Fruit fly (Drosophila melanogaster) whole organism, prepupa: ENCODE measurements around the gene SPoCk.

Experiments
- CG10669 ChIP-seq: fragments of 200-800 bp; sonication (Bioruptor generic); optimal IDR thresholded peaks from 3 replicates; lab custom pipeline; 2018; ENCODE audit warnings: missing biosample characterization, mild to moderate bottlenecking, missing genetic modification characterization, moderate library complexity
- CG11294 ChIP-seq: fragments of 200-800 bp; sonication (Bioruptor generic); IDR thresholded peaks from 2 replicates; pipeline ENCODE4 v1.3.6; 2022; ENCODE audit warnings: missing biosample characterization, missing genetic modification characterization
- CG11762 ChIP-seq: fragments of 200-800 bp; sonication (Bioruptor generic); optimal IDR thresholded peaks from 3 replicates; lab custom pipeline; 2016; ENCODE audit warnings: missing biosample characterization, missing genetic modification characterization; ENCODE audit not compliant: insufficient read depth
- CG11902 ChIP-seq: fragments of 200-800 bp; sonication (Bioruptor generic); optimal IDR thresholded peaks from 3 replicates; lab custom pipeline; 2016; ENCODE audit warnings: missing biosample characterization, missing genetic modification characterization
- CG15336 ChIP-seq: fragments of 200-800 bp; sonication (Bioruptor generic); IDR thresholded peaks from 2 replicates; pipeline ENCODE4 v1.3.6; 2022; ENCODE audit warnings: missing biosample characterization, missing genetic modification characterization
- CG1621 ChIP-seq: fragments of 200-800 bp; sonication (Bioruptor generic); optimal IDR thresholded peaks from 3 replicates; lab custom pipeline; 2018; ENCODE audit warnings: missing biosample characterization, mild to moderate bottlenecking, missing genetic modification characterization
- CG3032 ChIP-seq: fragments of 200-800 bp; optimal IDR thresholded peaks from 2 replicates; lab custom pipeline; 2019; ENCODE audit warnings: missing biosample characterization, mild to moderate bottlenecking, missing genetic modification characterization, moderate library complexity
- CG31627 ChIP-seq: fragments of 200-800 bp; sonication (Bioruptor generic); optimal IDR thresholded peaks from 3 replicates; lab custom pipeline; 2016; ENCODE audit warnings: missing biosample characterization, missing genetic modification characterization
- CG32006 ChIP-seq: fragments of 200-800 bp; sonication (Bioruptor generic); optimal IDR thresholded peaks from 3 replicates; lab custom pipeline; 2017; ENCODE audit warnings: missing biosample characterization, mild to moderate bottlenecking, missing genetic modification characterization
- CG4318 ChIP-seq: fragments of 200-800 bp; sonication (Bioruptor generic); optimal IDR thresholded peaks from 3 replicates; lab custom pipeline; 2017; ENCODE audit warnings: missing biosample characterization, mild to moderate bottlenecking, missing genetic modification characterization
- CG6163 ChIP-seq: fragments of 200-800 bp; sonication (Bioruptor generic); IDR thresholded peaks from 3 replicates; pipeline ENCODE4 v1.3.6; 2022; ENCODE audit warnings: missing biosample characterization, missing genetic modification characterization
- CG6276 ChIP-seq: fragments of 200-800 bp; sonication (Bioruptor generic); optimal IDR thresholded peaks from 2 replicates; lab custom pipeline; 2017; ENCODE audit warnings: missing biosample characterization, mild to moderate bottlenecking, missing genetic modification characterization
- CG6792 ChIP-seq: fragments of 200-800 bp; sonication (Bioruptor generic); optimal IDR thresholded peaks from 3 replicates; lab custom pipeline; 2016; ENCODE audit warnings: missing biosample characterization, missing genetic modification characterization
- CG6808 ChIP-seq: fragments of 200-800 bp; sonication (Bioruptor generic); optimal IDR thresholded peaks from 3 replicates; lab custom pipeline; 2017; ENCODE audit warnings: missing biosample characterization, missing genetic modification characterization, mild to moderate bottlenecking, moderate library complexity, missing genetic modification reagents
- CG6854 ChIP-seq: fragments of 200-800 bp; sonication (Bioruptor generic); optimal IDR thresholded peaks from 2 replicates; lab custom pipeline; 2017; ENCODE audit warnings: missing biosample characterization, mild to moderate bottlenecking, missing genetic modification characterization
- CG7368 ChIP-seq: fragments of 200-800 bp; sonication (Bioruptor generic); optimal IDR thresholded peaks from 3 replicates; lab custom pipeline; 2016; ENCODE audit warnings: missing biosample characterization, missing genetic modification characterization
- CG9139 ChIP-seq: fragments of 200-800 bp; sonication (Bioruptor generic); optimal IDR thresholded peaks from 3 replicates; lab custom pipeline; 2017; ENCODE audit warnings: missing biosample characterization, mild to moderate bottlenecking, missing genetic modification characterization
- Eip75B ChIP-seq: fragments of 200-800 bp; sonication (Bioruptor generic); optimal IDR thresholded peaks from 3 replicates; lab custom pipeline; 2016; ENCODE audit warnings: missing biosample characterization, missing genetic modification characterization
- Eip78C ChIP-seq: fragments of 200-800 bp; sonication (Bioruptor generic); peaks from one replicate; lab custom pipeline; 2016; ENCODE audit warnings: missing biosample characterization, missing genetic modification characterization
- Eip93F ChIP-seq: fragments of 200-800 bp; sonication (Bioruptor generic); optimal IDR thresholded peaks from 2 replicates; lab custom pipeline; 2016; ENCODE audit warnings: missing biosample characterization, mild to moderate bottlenecking, missing genetic modification characterization
- Ets96B ChIP-seq: fragments of 200-800 bp; optimal IDR thresholded peaks from 2 replicates; lab custom pipeline; 2019; ENCODE audit warnings: missing biosample characterization, mild to moderate bottlenecking, missing genetic modification characterization, moderate library complexity
- Gug ChIP-seq: fragments of 200-800 bp; sonication (Bioruptor generic); IDR thresholded peaks from 2 replicates; pipeline ENCODE4 v1.3.6; 2022; ENCODE audit warnings: missing biosample characterization, missing genetic modification characterization
- Hr4 ChIP-seq: fragments of 200-800 bp; sonication (Bioruptor generic); optimal IDR thresholded peaks from 3 replicates; lab custom pipeline; 2016; ENCODE audit warnings: missing biosample characterization, missing genetic modification characterization
- Met ChIP-seq: fragments of 200-800 bp; sonication (Bioruptor generic); optimal IDR thresholded peaks from 3 replicates; lab custom pipeline; 2016; ENCODE audit warnings: missing biosample characterization, missing genetic modification characterization
- OdsH ChIP-seq: fragments of 200-800 bp; sonication (Bioruptor generic); optimal IDR thresholded peaks from 3 replicates; lab custom pipeline; 2016; ENCODE audit warnings: missing biosample characterization, missing genetic modification characterization
- Smox ChIP-seq: fragments of 200-800 bp; sonication (Bioruptor generic); optimal IDR thresholded peaks from 3 replicates; lab custom pipeline; 2016; ENCODE audit warnings: missing biosample characterization, missing genetic modification characterization
- achi ChIP-seq: fragments of 200-800 bp; sonication (Bioruptor generic); optimal IDR thresholded peaks from 3 replicates; lab custom pipeline; 2016; ENCODE audit warnings: missing biosample characterization, missing genetic modification characterization
- cyc ChIP-seq: fragments of 200-800 bp; sonication (Bioruptor generic); optimal IDR thresholded peaks from 3 replicates; lab custom pipeline; 2016; ENCODE audit warnings: missing biosample characterization, missing genetic modification characterization
- dac ChIP-seq: fragments of 200-800 bp; sonication (Bioruptor generic); optimal IDR thresholded peaks from 2 replicates; lab custom pipeline; 2017; ENCODE audit warnings: missing biosample characterization, mild to moderate bottlenecking, missing genetic modification characterization
- dsx ChIP-seq: fragments of 200-800 bp; optimal IDR thresholded peaks from 3 replicates; lab custom pipeline; 2019; ENCODE audit warnings: missing biosample characterization, mild to moderate bottlenecking, missing genetic modification characterization, moderate library complexity; ENCODE audit not compliant: poor library complexity, severe bottlenecking
- eg ChIP-seq: fragments of 200-800 bp; sonication (Bioruptor generic); IDR thresholded peaks from 3 replicates; pipeline ENCODE4 v1.3.6; 2022; ENCODE audit warnings: missing biosample characterization, missing genetic modification characterization
- esn ChIP-seq: fragments of 200-800 bp; sonication (Bioruptor generic); optimal IDR thresholded peaks from 2 replicates; lab custom pipeline; 2016; ENCODE audit warnings: missing biosample characterization, mild to moderate bottlenecking, missing genetic modification characterization, moderate library complexity
- fd85E ChIP-seq: fragments of 200-800 bp; sonication (Bioruptor generic); optimal IDR thresholded peaks from 3 replicates; lab custom pipeline; 2016; ENCODE audit warnings: missing biosample characterization, missing genetic modification characterization
- pdm3 ChIP-seq: fragments of 200-800 bp; sonication (Bioruptor generic); optimal IDR thresholded peaks from 3 replicates; lab custom pipeline; 2016; ENCODE audit warnings: missing biosample characterization, missing genetic modification characterization
- salr ChIP-seq, 2 experiments: fragments of 200-800 bp; sonication (Bioruptor generic); optimal IDR thresholded peaks; 3 replicates each; lab custom pipeline; 2016 to 2018; ENCODE audit warnings: missing biosample characterization in 2 of 2, missing genetic modification characterization in 2 of 2, mild to moderate bottlenecking in 1 of 2
- spab ChIP-seq: fragments of 200-800 bp; sonication (Bioruptor generic); optimal IDR thresholded peaks from 2 replicates; lab custom pipeline; 2017; ENCODE audit warnings: missing biosample characterization, mild to moderate bottlenecking, missing genetic modification characterization, missing genetic modification reagents
- ss ChIP-seq, 2 experiments: fragments of 200-800 bp; sonication (Bioruptor generic); optimal IDR thresholded peaks; 2 replicates in 1 of 2; 3 replicates in 1 of 2; lab custom pipeline; 2017 to 2018; ENCODE audit warnings: mild to moderate bottlenecking in 2 of 2, missing biosample characterization in 2 of 2, missing genetic modification characterization in 2 of 2, moderate library complexity in 1 of 2
- svp ChIP-seq: fragments of 200-800 bp; sonication (Bioruptor generic); peaks from one replicate; lab custom pipeline; 2016; ENCODE audit warnings: missing biosample characterization, missing genetic modification characterization
- vri ChIP-seq: fragments of 200-800 bp; sonication (Bioruptor generic); optimal IDR thresholded peaks from 3 replicates; lab custom pipeline; 2016; ENCODE audit warnings: missing biosample characterization, mild to moderate bottlenecking, missing genetic modification characterization

Gene SPoCk

DNA sequence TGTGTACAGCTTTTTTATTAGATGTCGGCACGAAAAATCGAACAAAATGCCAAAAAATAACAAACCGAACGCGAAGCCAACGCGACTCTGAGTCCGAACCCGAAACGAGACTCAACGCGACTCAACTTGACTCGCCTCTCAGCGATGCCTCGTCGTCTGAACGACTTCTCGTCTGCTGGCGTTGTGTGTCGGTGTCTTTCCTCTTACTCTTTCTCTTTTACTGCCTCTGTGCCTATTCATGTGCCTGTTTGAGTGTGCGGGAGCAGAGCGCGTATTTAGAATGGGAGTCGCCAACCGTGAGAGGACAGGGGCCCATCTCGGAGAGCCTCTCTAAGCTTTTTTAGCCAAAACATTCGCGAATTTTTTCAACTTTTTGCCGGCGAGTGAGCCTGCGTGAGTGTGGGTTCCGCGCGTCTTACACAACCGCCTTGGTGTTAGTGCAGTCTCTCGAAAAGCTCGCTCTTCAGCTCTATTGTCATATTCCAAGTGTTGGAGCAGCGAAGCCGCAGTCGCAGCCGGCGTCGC, 75.5 kb downstream of the SPoCk start (continued):
- TF ChIP-seq CG7368 (GFP tag; lab: Kevin White, UChicago) = no peak
- peak; percentile 28 for TF ChIP-seq fd85E (GFP tag; lab: Kevin White, UChicago)
- TF ChIP-seq CG6854 (GFP tag; lab: Kevin White, UChicago) = peak; percentile 60
- no peak for TF ChIP-seq Gug (GFP tag; lab: Robert Waterston, UW)
- peak; percentile 3 for TF ChIP-seq Eip75B (GFP tag; lab: Kevin White, UChicago)
- TF ChIP-seq esn = peak; percentile 21
- TF ChIP-seq CG11902 (GFP tag; lab: Kevin White, UChicago) = no peak
- TF ChIP-seq spab (GFP tag; lab: Kevin White, UChicago) = no peak
- TF ChIP-seq dac (GFP tag; lab: Kevin White, UChicago) = no peak
- TF ChIP-seq CG15336 (GFP tag; lab: Robert Waterston, UW) = peak; percentile 68
- TF ChIP-seq OdsH (GFP tag; lab: Kevin White, UChicago) = no peak
- no peak for TF ChIP-seq CG4318 (GFP tag; lab: Kevin White, UChicago)
- peak; percentile 12 for TF ChIP-seq pdm3 (GFP tag; lab: Kevin White, UChicago)
- TF ChIP-seq CG31627 = no peak
- no peak for TF ChIP-seq CG11762 (GFP tag; lab: Kevin White, UChicago)
- TF ChIP-seq vri = peak; percentile 91
- peak; percentile 53 for TF ChIP-seq dsx (GFP tag; lab: Kevin White, UChicago)
- TF ChIP-seq CG10669 (GFP tag; lab: Kevin White, UChicago) = no peak
- TF ChIP-seq CG6792 (GFP tag; lab: Kevin White, UChicago) = no peak
- peak; percentile 34 for TF ChIP-seq CG6276 (GFP tag; lab: Kevin White, UChicago)
- TF ChIP-seq CG32006 (GFP tag; lab: Kevin White, UChicago) = peak; percentile 31
- TF ChIP-seq CG9139 (GFP tag; lab: Kevin White, UChicago) = peak; percentile 67
- TF ChIP-seq Eip78C = peak; percentile 81
- no peak for TF ChIP-seq svp (GFP tag; lab: Kevin White, UChicago)
- no peak for TF ChIP-seq Eip93F (GFP tag; lab: Kevin White, UChicago)
- TF ChIP-seq cyc (GFP tag; lab: Kevin White, UChicago) = no peak
- TF ChIP-seq Met (GFP tag; lab: Kevin White, UChicago) = peak; percentile 41
- TF ChIP-seq Smox (GFP tag; lab: Kevin White, UChicago) = no peak

DNA sequence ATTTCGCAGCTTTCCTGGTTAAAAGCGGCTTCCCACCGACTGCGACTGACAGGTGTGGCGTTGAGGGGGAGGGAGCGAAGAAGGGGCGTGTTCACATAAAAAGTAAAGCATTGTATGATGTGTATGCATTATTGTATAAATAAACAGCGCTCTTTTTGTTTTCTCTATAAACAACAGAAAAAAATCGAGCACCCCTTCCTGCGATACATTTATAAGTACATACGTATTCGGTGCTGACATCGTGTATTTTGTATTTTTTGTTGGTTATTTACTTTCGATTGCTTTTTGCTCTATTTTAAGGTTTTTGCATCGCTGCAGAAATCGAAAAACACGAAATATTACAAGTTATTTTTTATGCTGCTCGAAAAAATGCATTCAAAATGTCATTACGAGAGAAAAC, 77.0 kb downstream of the SPoCk start:
- TF ChIP-seq salr (GFP tag; optimal IDR thresholded peaks at IDR 0.05; lab: Kevin White, UChicago) = peak in 1 of 2 experiments; percentile 3
- peak; percentile 8 for TF ChIP-seq Met (GFP tag; lab: Kevin White, UChicago)
- no peak for TF ChIP-seq Hr4 (GFP tag; lab: Kevin White, UChicago)
- TF ChIP-seq Ets96B = peak; percentile 5
- no peak for TF ChIP-seq pdm3 (GFP tag; lab: Kevin White, UChicago)
- no peak for TF ChIP-seq CG11294 (GFP tag; lab: Robert Waterston, UW)
- TF ChIP-seq CG1621 (tag; lab: Kevin White, UChicago) = peak; percentile 20
- TF ChIP-seq CG15336 (GFP tag; lab: Robert Waterston, UW) = 0 out of 2 replicates have a peak, but pooled peaks have one; percentile 23
- peak; percentile 16 for TF ChIP-seq dsx (GFP tag; lab: Kevin White, UChicago)
- TF ChIP-seq Eip78C = peak; percentile 72
- peak; percentile 6 for TF ChIP-seq spab (GFP tag; lab: Kevin White, UChicago)
- peak; percentile 44 for TF ChIP-seq CG6276 (GFP tag; lab: Kevin White, UChicago)
- peak; percentile 39 for TF ChIP-seq CG6808 (GFP tag; lab: Kevin White, UChicago)
- TF ChIP-seq esn = peak; percentile 2
- TF ChIP-seq ss (GFP tag; optimal IDR thresholded peaks at IDR 0.05; lab: Kevin White, UChicago) = peak in 1 of 2 experiments; percentile 66
- TF ChIP-seq CG6163 = peak; percentile 21; the same call in 2 of the 3 replicates
- no peak for TF ChIP-seq cyc (GFP tag; lab: Kevin White, UChicago)
- no peak for TF ChIP-seq Gug (GFP tag; lab: Robert Waterston, UW)
- peak; percentile 48 for TF ChIP-seq CG10669 (GFP tag; lab: Kevin White, UChicago)
- no peak for TF ChIP-seq achi (GFP tag; lab: Kevin White, UChicago)
- no peak for TF ChIP-seq CG6854 (GFP tag; lab: Kevin White, UChicago)
- TF ChIP-seq CG3032 (tag; lab: Kevin White, UChicago) = no peak
- no peak for TF ChIP-seq CG11902 (GFP tag; lab: Kevin White, UChicago)
- TF ChIP-seq eg (GFP tag; lab: Robert Waterston, UW) = 0 out of 3 replicates have a peak, but pooled peaks have one; percentile 32
